Worm (Caenorhabditis elegans): ENCODE measurements around the gene tbc-6.
A peak's percentile ranks its signal among the peaks of the same experiment; 100 is the strongest.

Gene tbc-6

ce11 chrII:6829108-6829507 lies 18.8 kb upstream of the tbc-6 start:
- TF ChIP-seq mxl-3 (GFP tag; optimal IDR thresholded peaks at IDR 0.05) (peak; percentile 82), sdz-12 (GFP tag; optimal IDR thresholded peaks at IDR 0.05) (no peak), lin-13 (GFP tag; optimal IDR thresholded peaks at IDR 0.05) (peak; percentile 10), nhr-76 (tag; optimal IDR thresholded peaks at IDR 0.05) (no peak), saeg-2 (GFP tag; IDR thresholded peaks at IDR 0.05) (no peak), attf-4 (tag; optimal IDR thresholded peaks at IDR 0.05) (no peak), ama-1 (optimal IDR thresholded peaks at IDR 0.05) (no peak), Y5F2A.4 (GFP tag; optimal IDR thresholded peaks at IDR 0.05) (no peak), zip-2 (tag; optimal IDR thresholded peaks at IDR 0.05) (no peak), pqm-1 (tag; optimal IDR thresholded peaks at IDR 0.05) (peak; percentile 55), nhr-237 (tag; optimal IDR thresholded peaks at IDR 0.05) (no peak), ceh-82 (tag; optimal IDR thresholded peaks at IDR 0.05) (no peak), mxl-2 (GFP tag; conservative IDR thresholded peaks at IDR 0.05) (no peak), php-3 (GFP tag; IDR thresholded peaks at IDR 0.05) (no peak), tra-1 (GFP tag; IDR thresholded peaks at IDR 0.05) (0 out of 2 replicates have a peak, but pooled peaks have one; percentile 38), egl-27 (tag; optimal IDR thresholded peaks at IDR 0.05) (no peak), snpc-4 (tag; optimal IDR thresholded peaks at IDR 0.05) (no peak), mep-1 (tag; optimal IDR thresholded peaks at IDR 0.05) (peak; percentile 31), lin-1 (GFP tag; IDR thresholded peaks at IDR 0.05) (0 out of 2 replicates have a peak, but pooled peaks have one; percentile 13), nhr-6 (tag; optimal IDR thresholded peaks at IDR 0.05) (peak; percentile 58), arid-1 (GFP tag; conservative IDR thresholded peaks at IDR 0.05) (no peak), lsy-2 (tag; optimal IDR thresholded peaks at IDR 0.05) (peak; percentile 44 to 51), Y75B8A.6 (GFP tag; IDR thresholded peaks at IDR 0.05) (no peak), zag-1 (tag; optimal IDR thresholded peaks at IDR 0.05) (no peak), mdl-1 (tag; optimal IDR thresholded peaks at IDR 0.05) (peak in 1 of 2 experiments; percentile 29), F26F4.8 (GFP tag; conservative IDR thresholded peaks at IDR 0.05) (no peak), ztf-7 (tag; optimal IDR thresholded peaks at IDR 0.05) (no peak), dmd-6 (GFP tag; IDR thresholded peaks at IDR 0.05) (peak; percentile 60; the same call in 1 of the 2 replicates), tag-97 (GFP tag; IDR thresholded peaks at IDR 0.05) (no peak), nhr-11 (tag; optimal IDR thresholded peaks at IDR 0.05) (no peak), T26A8.4 (GFP tag; IDR thresholded peaks at IDR 0.05) (no peak), nhr-25 (tag; optimal IDR thresholded peaks at IDR 0.05; ENCODE audit: borderline replicate concordance, insufficient read depth) (peak; percentile 28), daf-16 (GFP tag; optimal IDR thresholded peaks at IDR 0.05) (no peak), daf-16 (tag; optimal IDR thresholded peaks at IDR 0.05) (peak; percentile 36), unc-62 (GFP tag; optimal IDR thresholded peaks at IDR 0.05 in 1 of 2) (peak in 1 of 2 experiments; percentile 99), unc-62 (tag; optimal IDR thresholded peaks at IDR 0.05) (no peak), pha-4 (GFP tag; IDR thresholded peaks at IDR 0.05) (no peak), pha-4 (tag; optimal IDR thresholded peaks at IDR 0.05) (no peak), nhr-28 (tag; optimal IDR thresholded peaks at IDR 0.05) (peak; percentile 84), zfp-3 (GFP tag; conservative IDR thresholded peaks at IDR 0.05) (no peak), nhr-77 (tag; optimal IDR thresholded peaks at IDR 0.05) (no peak), mes-2 (tag; optimal IDR thresholded peaks at IDR 0.05; ENCODE audit: poor library complexity, severe bottlenecking) (peak; percentile 10), nhr-41 (GFP tag; IDR thresholded peaks at IDR 0.05) (no peak), dmd-8 (GFP tag; IDR thresholded peaks at IDR 0.05) (no peak), ztf-11 (tag; optimal IDR thresholded peaks at IDR 0.05) (no peak), gei-8 (GFP tag; optimal IDR thresholded peaks at IDR 0.05) (no peak), F10B5.3 (tag; optimal IDR thresholded peaks at IDR 0.05) (no peak), nhr-10 (tag; optimal IDR thresholded peaks at IDR 0.05) (peak; percentile 0), hlh-11 (tag; optimal IDR thresholded peaks at IDR 0.05) (peak; percentile 79), ces-1 (GFP tag; optimal IDR thresholded peaks at IDR 0.05) (no peak), nhr-48 (tag; optimal IDR thresholded peaks at IDR 0.05) (no peak), hmg-1.1 (GFP tag; IDR thresholded peaks at IDR 0.05) (no peak), dve-1 (tag; optimal IDR thresholded peaks at IDR 0.05; ENCODE audit: insufficient read depth) (peak; percentile 66)

Measured in whole organism, L4 larva.